Worm (Caenorhabditis elegans): ENCODE results near the gene haf-2.

haf-2 gene

DNA sequence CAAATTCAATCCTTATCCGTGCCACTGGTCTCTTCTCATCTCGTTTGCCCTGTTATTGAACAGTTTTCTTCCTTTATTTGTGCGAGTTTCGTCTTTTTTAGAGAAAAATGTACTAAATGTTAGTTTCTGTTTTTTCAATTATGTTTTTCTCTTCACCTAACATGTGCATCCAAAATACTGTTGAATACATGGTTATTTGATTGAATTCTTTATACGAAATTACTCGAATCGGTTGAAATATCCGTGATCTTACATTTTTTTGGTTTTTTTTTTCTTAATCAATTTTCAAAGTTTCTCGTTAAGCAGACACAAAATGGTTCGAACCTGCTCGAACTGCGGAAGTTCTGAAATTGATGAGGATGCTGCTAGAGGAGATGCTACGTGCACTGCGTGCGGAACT is 50.7 kb downstream of the haf-2 start, which contains the start of gene brf-1:
Gene brf-1 (plus strand): TSS at position 301 of the 400 bp plus-strand sequence.
- TF ChIP-seq hlh-17 (GFP tag; optimal IDR thresholded peaks at IDR 0.05; ENCODE audit: borderline replicate concordance) (no peak), lin-13 (GFP tag; optimal IDR thresholded peaks at IDR 0.05) (no peak), isw-1 (GFP tag; IDR thresholded peaks at IDR 0.05) (no peak), lin-39 (tag; optimal IDR thresholded peaks at IDR 0.05) (no peak), grh-1 (GFP tag; IDR thresholded peaks at IDR 0.05) (no peak), lir-3 (tag; optimal IDR thresholded peaks at IDR 0.05; ENCODE audit: poor library complexity) (no peak), pax-3 (tag; optimal IDR thresholded peaks at IDR 0.05) (no peak)

Measured in whole organism, L1 larva.